Worm (Caenorhabditis elegans) whole organism, mixed stage, embryonic: ENCODE data around the gene F32H5.4.

Source experiments
- blmp-1 ChIP-seq: fragments of 150-350 bp; optimal IDR thresholded peaks from 2 replicates; lab custom pipeline; 2014; ENCODE audit warnings: missing biosample characterization, missing genetic modification characterization
- ces-1 ChIP-seq: fragments of 150-350 bp; optimal IDR thresholded peaks from 2 replicates; lab custom pipeline; 2014; ENCODE audit warnings: missing biosample characterization, missing genetic modification reagents, missing genetic modification characterization
- elt-1 ChIP-seq: sonication (generic microtip); optimal IDR thresholded peaks from 2 replicates; lab custom pipeline; 2017; ENCODE audit warnings: missing genetic modification characterization, mild to moderate bottlenecking, missing compliant biosample characterization, antibody characterized with exemption, moderate library complexity, borderline replicate concordance; ENCODE audit not compliant: insufficient read depth
- elt-3 ChIP-seq: fragments of 150-350 bp; optimal IDR thresholded peaks from 2 replicates; lab custom pipeline; 2014; ENCODE audit warnings: missing biosample characterization, missing genetic modification characterization
- flh-1 ChIP-seq: fragments of 200-800 bp; sonication (Bioruptor generic); optimal IDR thresholded peaks from 2 replicates; lab custom pipeline; 2018; ENCODE audit warnings: mild to moderate bottlenecking, missing genetic modification characterization, moderate library complexity, missing compliant biosample characterization
- lsy-2 ChIP-seq: fragments of 150-350 bp; optimal IDR thresholded peaks from 2 replicates; lab custom pipeline; 2014; ENCODE audit warnings: missing biosample characterization, missing genetic modification characterization
- mep-1 ChIP-seq: fragments of 150-350 bp; optimal IDR thresholded peaks from 2 replicates; lab custom pipeline; 2017; ENCODE audit warnings: missing biosample characterization, missing genetic modification reagents, missing genetic modification characterization, inconsistent platforms
- nhr-237 ChIP-seq: fragments of 150-350 bp; optimal IDR thresholded peaks from 2 replicates; lab custom pipeline; 2014; ENCODE audit warnings: missing biosample characterization, missing genetic modification characterization
- pha-4 ChIP-seq: fragments of 150-350 bp; optimal IDR thresholded peaks from 2 replicates; lab custom pipeline; 2018; ENCODE audit warnings: missing biosample characterization, missing genetic modification reagents, missing genetic modification characterization
- unc-39 ChIP-seq: fragments of 150-350 bp; optimal IDR thresholded peaks from 2 replicates; lab custom pipeline; 2014; ENCODE audit warnings: missing biosample characterization, missing genetic modification characterization
- unc-62 ChIP-seq: fragments of 150-350 bp; optimal IDR thresholded peaks from 2 replicates; lab custom pipeline; 2014; ENCODE audit warnings: missing biosample characterization, missing genetic modification reagents, missing genetic modification characterization
- ztf-11 ChIP-seq: fragments of 150-350 bp; optimal IDR thresholded peaks from 2 replicates; lab custom pipeline; 2014; ENCODE audit warnings: missing biosample characterization, missing genetic modification characterization

ce11 chrV:13406032-13406431, 45.7 kb downstream of the F32H5.4 start, which contains the start of gene cutl-1:
- TF ChIP-seq mep-1: no peak
- TF ChIP-seq ces-1: no peak
- no peak for TF ChIP-seq blmp-1 (tag; lab: Kevin White, UChicago)
- no peak for TF ChIP-seq unc-39 (tag; lab: Kevin White, UChicago)
- TF ChIP-seq ztf-11 (tag; lab: Kevin White, UChicago): no peak
- no peak for TF ChIP-seq unc-62 (GFP tag; lab: Kevin White, UChicago)
- TF ChIP-seq elt-1: no peak
- TF ChIP-seq flh-1 (GFP tag; lab: Kevin White, UChicago): no peak
- TF ChIP-seq lsy-2 (tag; lab: Kevin White, UChicago): peak; percentile 4
- no peak for TF ChIP-seq elt-3 (tag; lab: Kevin White, UChicago)
- TF ChIP-seq pha-4: no peak
- TF ChIP-seq nhr-237 (tag; lab: Kevin White, UChicago): no peak
